Worm (Caenorhabditis elegans) whole organism, young adult: ENCODE measurements around the gene eelo-1.

Experiments used
- B0019.2 ChIP-seq: fragments of 200-800 bp; sonication (Bioruptor generic); conservative IDR thresholded peaks from 2 replicates; pipeline ENCODE4 v1.3.6; 2022; ENCODE audit warnings: missing genetic modification reagents, missing genetic modification characterization, missing compliant biosample characterization
- B0261.1 ChIP-seq: sonication (generic microtip); optimal IDR thresholded peaks from 2 replicates; lab custom pipeline; 2016; ENCODE audit warnings: mild to moderate bottlenecking, missing genetic modification characterization, moderate library complexity, missing compliant biosample characterization
- C06A6.2 ChIP-seq: fragments of 200-800 bp; sonication (Bioruptor generic); conservative IDR thresholded peaks from 2 replicates; pipeline ENCODE4 v1.3.6; 2022; ENCODE audit warnings: missing genetic modification characterization, missing compliant biosample characterization
- C17E4.6 ChIP-seq: fragments of 200-800 bp; sonication (Bioruptor generic); IDR thresholded peaks from 2 replicates; pipeline ENCODE4 v1.3.6; 2022; ENCODE audit warnings: missing genetic modification reagents, missing genetic modification characterization, missing compliant biosample characterization
- D2030.7 ChIP-seq: fragments of 200-800 bp; sonication (Bioruptor generic); IDR thresholded peaks from 2 replicates; pipeline ENCODE4 v1.3.6; 2022; ENCODE audit warnings: missing genetic modification reagents, missing genetic modification characterization, missing compliant biosample characterization
- F22D6.2 ChIP-seq: sonication (generic microtip); optimal IDR thresholded peaks from 2 replicates; lab custom pipeline; 2016; ENCODE audit warnings: mild to moderate bottlenecking, missing genetic modification characterization, missing compliant biosample characterization
- F33H1.4 ChIP-seq: fragments of 200-800 bp; sonication (Bioruptor generic); IDR thresholded peaks from 2 replicates; pipeline ENCODE4 v1.3.6; 2022; ENCODE audit warnings: missing genetic modification reagents, missing genetic modification characterization, missing compliant biosample characterization
- F37B4.10 ChIP-seq: fragments of 200-800 bp; sonication (Bioruptor generic); IDR thresholded peaks from 2 replicates; pipeline ENCODE4 v1.3.6; 2022; ENCODE audit warnings: missing genetic modification characterization, missing compliant biosample characterization
- K12H6.12 ChIP-seq: fragments of 200-800 bp; sonication (Bioruptor generic); optimal IDR thresholded peaks from 2 replicates; lab custom pipeline; 2018; ENCODE audit warnings: mild to moderate bottlenecking, missing genetic modification characterization, missing compliant biosample characterization
- T26A5.8 ChIP-seq: sonication (generic microtip); optimal IDR thresholded peaks from 2 replicates; lab custom pipeline; 2016; ENCODE audit warnings: missing genetic modification characterization, missing compliant biosample characterization
- Y53G8AR.9 ChIP-seq: fragments of 200-800 bp; sonication (Bioruptor generic); conservative IDR thresholded peaks from 2 replicates; pipeline ENCODE4 v1.3.6; 2022; ENCODE audit warnings: missing genetic modification reagents, missing genetic modification characterization, missing compliant biosample characterization
- Y67H2A.10 ChIP-seq: fragments of 200-800 bp; sonication (Bioruptor generic); conservative IDR thresholded peaks from 2 replicates; pipeline ENCODE4 v1.3.6; 2022; ENCODE audit warnings: missing genetic modification reagents, missing genetic modification characterization, missing compliant biosample characterization
- Y79H2A.3 ChIP-seq: fragments of 200-800 bp; sonication (Bioruptor generic); conservative IDR thresholded peaks from 2 replicates; pipeline ENCODE4 v1.3.6; 2022; ENCODE audit warnings: missing genetic modification reagents, missing genetic modification characterization, missing compliant biosample characterization
- ZK185.1 ChIP-seq: sonication (generic microtip); optimal IDR thresholded peaks from 2 replicates; lab custom pipeline; 2016; ENCODE audit warnings: mild to moderate bottlenecking, missing genetic modification characterization, missing compliant biosample characterization; ENCODE audit not compliant: poor library complexity, severe bottlenecking
- akir-1 ChIP-seq: fragments of 200-800 bp; sonication (Bioruptor generic); optimal IDR thresholded peaks from 2 replicates; lab custom pipeline; 2018; ENCODE audit warnings: mild to moderate bottlenecking, missing genetic modification characterization, moderate library complexity, missing compliant biosample characterization
- ama-1 ChIP-seq, 3 experiments: fragments of 150-350 bp in 1 of 3; sonication (generic microtip) in 2 of 3; optimal IDR thresholded peaks; 2 replicates each; lab custom pipeline; 2014 to 2018; ENCODE audit warnings: missing biosample characterization in 2 of 3, missing genetic modification characterization in 2 of 3, missing genetic modification reagents in 2 of 3
- aptf-2 ChIP-seq: fragments of 200-800 bp; sonication (Bioruptor generic); conservative IDR thresholded peaks from 2 replicates; pipeline ENCODE4 v1.3.6; 2022; ENCODE audit warnings: missing genetic modification reagents, missing genetic modification characterization, missing compliant biosample characterization
- aptf-3 ChIP-seq: fragments of 200-800 bp; sonication (Bioruptor generic); IDR thresholded peaks from 2 replicates; pipeline ENCODE4 v1.3.6; 2022; ENCODE audit warnings: missing genetic modification characterization, missing compliant biosample characterization
- attf-3 ChIP-seq: fragments of 200-800 bp; sonication (Bioruptor generic); conservative IDR thresholded peaks from 2 replicates; pipeline ENCODE4 v1.3.6; 2022; ENCODE audit warnings: missing genetic modification reagents, missing genetic modification characterization, missing compliant biosample characterization
- attf-6 ChIP-seq: fragments of 200-800 bp; sonication (Bioruptor generic); IDR thresholded peaks from 2 replicates; pipeline ENCODE4 v1.3.6; 2022; ENCODE audit warnings: missing genetic modification reagents, missing genetic modification characterization, missing compliant biosample characterization
- bed-1 ChIP-seq: fragments of 200-800 bp; sonication (Bioruptor generic); IDR thresholded peaks from 2 replicates; pipeline ENCODE4 v1.3.6; 2022; ENCODE audit warnings: missing genetic modification reagents, missing genetic modification characterization, missing compliant biosample characterization
- bed-2 ChIP-seq: fragments of 200-800 bp; sonication (Bioruptor generic); IDR thresholded peaks from 2 replicates; pipeline ENCODE4 v1.3.6; 2022; ENCODE audit warnings: missing genetic modification reagents, missing genetic modification characterization, missing compliant biosample characterization
- ccch-3 ChIP-seq: fragments of 200-800 bp; sonication (Bioruptor generic); optimal IDR thresholded peaks from 2 replicates; lab custom pipeline; 2018; ENCODE audit warnings: mild to moderate bottlenecking, missing genetic modification characterization, missing compliant biosample characterization
- ceh-27 ChIP-seq: fragments of 200-800 bp; sonication (Bioruptor generic); optimal IDR thresholded peaks from 2 replicates; lab custom pipeline; 2018; ENCODE audit warnings: mild to moderate bottlenecking, missing genetic modification characterization, moderate library complexity, missing compliant biosample characterization
- ceh-58 ChIP-seq: fragments of 200-800 bp; sonication (Bioruptor generic); IDR thresholded peaks from 2 replicates; pipeline ENCODE4 v1.3.6; 2022; ENCODE audit warnings: missing genetic modification characterization, missing compliant biosample characterization
- ceh-79 ChIP-seq: sonication (generic microtip); optimal IDR thresholded peaks from 2 replicates; lab custom pipeline; 2017; ENCODE audit warnings: mild to moderate bottlenecking, missing genetic modification characterization, missing compliant biosample characterization
- ceh-91 ChIP-seq: fragments of 200-800 bp; sonication (Bioruptor generic); IDR thresholded peaks from 2 replicates; pipeline ENCODE4 v1.3.6; 2022; ENCODE audit warnings: missing genetic modification reagents, missing genetic modification characterization, missing compliant biosample characterization
- dpff-1 ChIP-seq: sonication (generic microtip); optimal IDR thresholded peaks from 2 replicates; lab custom pipeline; 2017; ENCODE audit warnings: mild to moderate bottlenecking, missing genetic modification characterization, missing compliant biosample characterization
- egrh-3 ChIP-seq: fragments of 200-800 bp; sonication (Bioruptor generic); IDR thresholded peaks from 2 replicates; pipeline ENCODE4 v1.3.6; 2022; ENCODE audit warnings: missing genetic modification reagents, missing genetic modification characterization, missing compliant biosample characterization
- him-1 ChIP-seq: sonication (generic microtip); optimal IDR thresholded peaks from 2 replicates; lab custom pipeline; 2016; ENCODE audit warnings: missing genotype, missing genetic modification reagents, missing genetic modification characterization, missing compliant biosample characterization
- hlh-12 ChIP-seq: sonication (generic microtip); optimal IDR thresholded peaks from 2 replicates; lab custom pipeline; 2016; ENCODE audit warnings: missing genetic modification characterization, missing compliant biosample characterization
- hlh-26 ChIP-seq: fragments of 200-800 bp; sonication (Bioruptor generic); conservative IDR thresholded peaks from 2 replicates; pipeline ENCODE4 v1.3.6; 2022; ENCODE audit warnings: missing genetic modification reagents, missing genetic modification characterization, missing compliant biosample characterization
- hmg-1.2 ChIP-seq: fragments of 200-800 bp; sonication (Bioruptor generic); IDR thresholded peaks from 2 replicates; pipeline ENCODE4 v1.3.6; 2022; ENCODE audit warnings: missing genetic modification reagents, missing genetic modification characterization, missing compliant biosample characterization
- lin-26 ChIP-seq: fragments of 200-800 bp; sonication (Bioruptor generic); IDR thresholded peaks from 2 replicates; pipeline ENCODE4 v1.3.6; 2022; ENCODE audit warnings: missing genetic modification reagents, missing genetic modification characterization, missing compliant biosample characterization
- lsl-1 ChIP-seq: fragments of 200-800 bp; sonication (Bioruptor generic); optimal IDR thresholded peaks from 2 replicates; lab custom pipeline; 2018; ENCODE audit warnings: mild to moderate bottlenecking, missing genetic modification characterization, moderate library complexity, missing compliant biosample characterization
- mel-28 ChIP-seq: sonication (generic microtip); optimal IDR thresholded peaks from 2 replicates; lab custom pipeline; 2016; ENCODE audit warnings: borderline replicate concordance, mild to moderate bottlenecking, missing genetic modification characterization, missing compliant biosample characterization
- nfya-2 ChIP-seq: fragments of 200-800 bp; sonication (Bioruptor generic); IDR thresholded peaks from 2 replicates; pipeline ENCODE4 v1.3.6; 2022; ENCODE audit warnings: missing genetic modification reagents, missing genetic modification characterization, missing compliant biosample characterization
- nhr-179 ChIP-seq: sonication (generic microtip); optimal IDR thresholded peaks from 2 replicates; lab custom pipeline; 2016; ENCODE audit warnings: mild to moderate bottlenecking, missing genetic modification characterization, missing compliant biosample characterization
- nhr-90 ChIP-seq: sonication (generic microtip); optimal IDR thresholded peaks from 2 replicates; lab custom pipeline; 2016; ENCODE audit warnings: missing genotype, mild to moderate bottlenecking, missing genetic modification characterization, missing compliant biosample characterization
- pha-4 ChIP-seq: fragments of 150-350 bp; sonication (generic microtip); optimal IDR thresholded peaks from 2 replicates; lab custom pipeline; 2014; ENCODE audit warnings: missing biosample characterization, missing genetic modification reagents, missing genetic modification characterization
- rcor-1 ChIP-seq: fragments of 200-800 bp; sonication (Bioruptor generic); IDR thresholded peaks from 2 replicates; pipeline ENCODE4 v1.3.6; 2022; ENCODE audit warnings: missing genetic modification reagents, missing genetic modification characterization, missing compliant biosample characterization
- sea-2 ChIP-seq: fragments of 200-800 bp; sonication (Bioruptor generic); IDR thresholded peaks from 2 replicates; pipeline ENCODE4 v1.3.6; 2022; ENCODE audit warnings: missing genetic modification characterization, missing compliant biosample characterization
- snpc-1.1 ChIP-seq: sonication (generic microtip); optimal IDR thresholded peaks from 2 replicates; lab custom pipeline; 2017; ENCODE audit warnings: missing genetic modification characterization, mild to moderate bottlenecking, missing compliant biosample characterization, antibody characterized with exemption, moderate library complexity, missing genotype, missing genetic modification reagents; ENCODE audit not compliant: insufficient read depth
- snpc-3.4 ChIP-seq: sonication (generic microtip); optimal IDR thresholded peaks from 2 replicates; lab custom pipeline; 2017; ENCODE audit warnings: missing genetic modification characterization, mild to moderate bottlenecking, missing compliant biosample characterization, antibody characterized with exemption, moderate library complexity, missing genotype, missing genetic modification reagents
- somi-1 ChIP-seq: fragments of 200-800 bp; sonication (Bioruptor generic); optimal IDR thresholded peaks from 2 replicates; lab custom pipeline; 2018; ENCODE audit warnings: mild to moderate bottlenecking, missing genetic modification characterization, missing compliant biosample characterization
- unc-130 ChIP-seq: sonication (generic microtip); optimal IDR thresholded peaks from 2 replicates; lab custom pipeline; 2016; ENCODE audit warnings: missing genetic modification reagents, missing genetic modification characterization, missing compliant biosample characterization
- unc-62 ChIP-seq: fragments of 150-350 bp; optimal IDR thresholded peaks from 2 replicates; lab custom pipeline; 2014; ENCODE audit warnings: missing biosample characterization, missing genetic modification reagents, missing genetic modification characterization
- ztf-28 ChIP-seq: fragments of 200-800 bp; sonication (Bioruptor generic); IDR thresholded peaks from 2 replicates; pipeline ENCODE4 v1.3.6; 2022; ENCODE audit warnings: missing genetic modification reagents, missing genetic modification characterization, missing compliant biosample characterization

Gene eelo-1

DNA sequence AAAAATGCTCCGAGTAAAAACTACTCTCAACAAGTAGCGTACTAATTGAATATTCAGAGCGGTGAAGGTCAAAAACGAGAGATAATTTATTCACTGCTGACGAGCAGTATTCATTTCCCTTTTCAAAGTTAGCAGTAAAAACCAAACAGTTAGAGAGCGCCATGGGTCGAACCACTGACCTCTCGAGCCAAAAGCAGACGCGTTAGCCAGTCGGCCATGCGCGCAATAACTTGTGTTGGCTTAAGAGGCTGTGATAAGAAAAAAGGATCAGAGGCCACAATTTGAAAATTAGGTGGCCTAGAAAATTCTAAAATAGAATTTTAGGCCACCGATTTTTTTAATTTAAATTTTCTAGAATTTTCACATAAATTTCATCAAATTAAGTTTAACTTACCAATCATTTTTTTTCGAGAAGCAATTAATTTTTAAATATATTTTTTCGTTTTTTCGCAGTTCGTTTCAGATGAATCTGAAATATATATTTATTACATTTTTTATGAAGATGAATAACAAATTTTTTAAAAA lies 42.4 kb upstream of the eelo-1 start, which contains the start of gene sms-3 (continued):
- TF ChIP-seq B0261.1 (tag; lab: Kevin White, UChicago) (peak; percentile 81), F37B4.10 (GFP tag; lab: Robert Waterston, UW) (no peak), rcor-1 (GFP tag; lab: Robert Waterston, UW) (no peak), pha-4 (tag; lab: Kevin White, UChicago) (no peak), ceh-91 (GFP tag; lab: Robert Waterston, UW) (peak; percentile 31; the same call in 1 of the 2 replicates), ccch-3 (GFP tag; lab: Kevin White, UChicago) (no peak), C06A6.2 (no peak), mel-28 (no peak), ceh-79 (tag; lab: Kevin White, UChicago) (no peak), Y79H2A.3 (GFP tag; lab: Robert Waterston, UW) (no peak), ztf-28 (GFP tag; lab: Robert Waterston, UW) (no peak), C17E4.6 (GFP tag; lab: Robert Waterston, UW) (no peak), snpc-1.1 (no peak), D2030.7 (GFP tag; lab: Robert Waterston, UW) (peak; percentile 76), T26A5.8 (tag; lab: Kevin White, UChicago) (peak; percentile 12), him-1 (tag; lab: Kevin White, UChicago) (peak; percentile 71), B0019.2 (GFP tag; lab: Robert Waterston, UW) (peak; percentile 78), somi-1 (peak; percentile 3), ama-1 (optimal IDR thresholded peaks at IDR 0.05; lab: Kevin White, UChicago) (no peak), ama-1 (GFP tag; optimal IDR thresholded peaks at IDR 0.05; lab: Kevin White, UChicago) (peak; percentile 41 to 72), ceh-27 (GFP tag; lab: Kevin White, UChicago) (peak; percentile 0), nfya-2 (GFP tag; lab: Robert Waterston, UW) (no peak), attf-6 (GFP tag; lab: Robert Waterston, UW) (no peak), nhr-179 (no peak), Y53G8AR.9 (GFP tag; lab: Robert Waterston, UW) (no peak), hlh-26 (GFP tag; lab: Robert Waterston, UW) (no peak), akir-1 (GFP tag; lab: Kevin White, UChicago) (no peak), lin-26 (GFP tag; lab: Robert Waterston, UW) (peak; percentile 85), hmg-1.2 (GFP tag; lab: Robert Waterston, UW) (peak; percentile 55), F22D6.2 (tag; lab: Kevin White, UChicago) (no peak), unc-130 (GFP tag; lab: Kevin White, UChicago) (peak; percentile 66), hlh-12 (tag; lab: Kevin White, UChicago) (peak; percentile 63), aptf-3 (GFP tag; lab: Robert Waterston, UW) (peak; percentile 14; the same call in 1 of the 2 replicates), unc-62 (GFP tag; lab: Kevin White, UChicago) (no peak), bed-1 (no peak), snpc-3.4 (tag; lab: Kevin White, UChicago) (peak; percentile 68), ceh-58 (GFP tag; lab: Robert Waterston, UW) (0 out of 2 replicates have a peak, but pooled peaks have one; percentile 64), attf-3 (GFP tag; lab: Robert Waterston, UW) (0 out of 2 replicates have a peak, but pooled peaks have one; percentile 27), Y67H2A.10 (GFP tag; lab: Robert Waterston, UW) (no peak), K12H6.12 (tag; lab: Kevin White, UChicago) (no peak), ZK185.1 (tag; lab: Kevin White, UChicago) (peak; percentile 74), aptf-2 (GFP tag; lab: Robert Waterston, UW) (no peak), nhr-90 (tag; lab: Kevin White, UChicago) (peak; percentile 80), sea-2 (GFP tag; lab: Robert Waterston, UW) (no peak), F33H1.4 (GFP tag; lab: Robert Waterston, UW) (no peak), lsl-1 (peak; percentile 61), bed-2 (GFP tag; lab: Robert Waterston, UW) (no peak), egrh-3 (no peak), dpff-1 (no peak)
